Worm (Caenorhabditis elegans) whole organism, L4 larva: ENCODE measurements around the gene T23F6.2.

Source experiments
- F10B5.3 ChIP-seq: sonication (generic microtip); optimal IDR thresholded peaks from 2 replicates; lab custom pipeline; 2016; ENCODE audit warnings: mild to moderate bottlenecking, missing genetic modification characterization, missing compliant biosample characterization
- T26A8.4 ChIP-seq: fragments of 200-800 bp; sonication (Bioruptor generic); IDR thresholded peaks from 2 replicates; pipeline ENCODE4 v1.3.6; 2022; ENCODE audit warnings: missing genetic modification characterization, missing compliant biosample characterization
- Y105C5A.15 ChIP-seq: fragments of 200-800 bp; sonication (Bioruptor generic); IDR thresholded peaks from 2 replicates; pipeline ENCODE4 v1.3.6; 2022; ENCODE audit warnings: missing genetic modification characterization, missing compliant biosample characterization
- Y48G9A.11 ChIP-seq: fragments of 200-800 bp; sonication (Bioruptor generic); IDR thresholded peaks from 2 replicates; pipeline ENCODE4 v1.3.6; 2022; ENCODE audit warnings: missing genetic modification reagents, missing genetic modification characterization, missing compliant biosample characterization
- arid-1 ChIP-seq: fragments of 200-800 bp; sonication (Bioruptor generic); conservative IDR thresholded peaks from 2 replicates; pipeline ENCODE4 v1.3.6; 2022; ENCODE audit warnings: missing genetic modification reagents, missing genetic modification characterization, missing compliant biosample characterization
- ceh-32 ChIP-seq: sonication (generic microtip); optimal IDR thresholded peaks from 2 replicates; lab custom pipeline; 2016; ENCODE audit warnings: mild to moderate bottlenecking, missing genetic modification characterization, missing compliant biosample characterization; ENCODE audit not compliant: poor library complexity
- ceh-82 ChIP-seq: sonication (generic microtip); optimal IDR thresholded peaks from 2 replicates; lab custom pipeline; 2017; ENCODE audit warnings: missing biosample characterization, missing genetic modification characterization
- ces-1 ChIP-seq: fragments of 150-350 bp; sonication (generic microtip); optimal IDR thresholded peaks from 4 replicates; lab custom pipeline; 2014; ENCODE audit warnings: missing biosample characterization, missing genetic modification reagents, missing genetic modification characterization
- ctbp-1 ChIP-seq: fragments of 200-800 bp; sonication (Bioruptor generic); IDR thresholded peaks from 2 replicates; pipeline ENCODE4 v1.3.6; 2022; ENCODE audit warnings: missing genetic modification reagents, missing genetic modification characterization, missing compliant biosample characterization
- daf-12 ChIP-seq: fragments of 150-350 bp; optimal IDR thresholded peaks from 2 replicates; lab custom pipeline; 2014; ENCODE audit warnings: missing biosample characterization, missing genetic modification reagents, missing genetic modification characterization
- dmd-6 ChIP-seq: fragments of 200-800 bp; sonication (Bioruptor generic); IDR thresholded peaks from 2 replicates; pipeline ENCODE4 v1.3.6; 2022; ENCODE audit warnings: missing genetic modification reagents, missing genetic modification characterization, missing compliant biosample characterization
- egl-27 ChIP-seq: sonication (generic microtip); optimal IDR thresholded peaks from 3 replicates; lab custom pipeline; 2017; ENCODE audit warnings: missing biosample characterization, missing genetic modification reagents, missing genetic modification characterization
- hif-1 ChIP-seq, 2 experiments: sonication (generic microtip); optimal IDR thresholded peaks; 2 replicates each; lab custom pipeline; 2016 to 2017; ENCODE audit warnings: missing compliant biosample characterization in 2 of 2, missing genetic modification characterization in 2 of 2, missing genetic modification reagents in 2 of 2, missing genotype in 2 of 2, mild to moderate bottlenecking in 1 of 2
- hlh-11 ChIP-seq: fragments of 200-800 bp; sonication (Bioruptor generic); optimal IDR thresholded peaks from 2 replicates; lab custom pipeline; 2018; ENCODE audit warnings: mild to moderate bottlenecking, missing genetic modification characterization, missing compliant biosample characterization
- hmg-1.1 ChIP-seq: fragments of 200-800 bp; sonication (Bioruptor generic); IDR thresholded peaks from 2 replicates; pipeline ENCODE4 v1.3.6; 2022; ENCODE audit warnings: missing genetic modification reagents, missing genetic modification characterization, missing compliant biosample characterization
- lin-13 ChIP-seq: fragments of 150-350 bp; optimal IDR thresholded peaks from 2 replicates; lab custom pipeline; 2014; ENCODE audit warnings: missing biosample characterization, missing genetic modification reagents, missing genetic modification characterization
- lin-15B ChIP-seq: fragments of 150-350 bp; sonication (generic microtip); optimal IDR thresholded peaks from 3 replicates; lab custom pipeline; 2014; ENCODE audit warnings: missing biosample characterization, missing genetic modification characterization
- lin-39 ChIP-seq: fragments of 150-350 bp; optimal IDR thresholded peaks from 2 replicates; lab custom pipeline; 2014; ENCODE audit warnings: missing biosample characterization, missing genetic modification reagents, missing genetic modification characterization
- lsy-2 ChIP-seq, 2 experiments: fragments of 150-350 bp in 1 of 2; sonication (generic microtip) in 1 of 2; optimal IDR thresholded peaks; 2 replicates each; lab custom pipeline; 2014 to 2017; ENCODE audit warnings: missing biosample characterization in 2 of 2, missing genetic modification characterization in 2 of 2
- madf-5 ChIP-seq, 2 experiments: fragments of 200-800 bp; sonication (Bioruptor generic); IDR thresholded peaks; 2 replicates each; pipeline ENCODE4 v1.3.6; 2022; ENCODE audit warnings: missing compliant biosample characterization in 2 of 2, missing genetic modification characterization in 2 of 2
- mdl-1 ChIP-seq, 2 experiments: fragments of 150-350 bp in 1 of 2; sonication (generic microtip) in 1 of 2; optimal IDR thresholded peaks; 2 replicates each; lab custom pipeline; 2014 to 2017; ENCODE audit warnings: missing biosample characterization in 2 of 2, missing genetic modification characterization in 2 of 2
- mdt-29 ChIP-seq: fragments of 200-800 bp; sonication (Bioruptor generic); IDR thresholded peaks from 2 replicates; pipeline ENCODE4 v1.3.6; 2022; ENCODE audit warnings: missing genetic modification reagents, missing genetic modification characterization, missing compliant biosample characterization
- mep-1 ChIP-seq: fragments of 150-350 bp; sonication (generic microtip); optimal IDR thresholded peaks from 3 replicates; lab custom pipeline; 2014; ENCODE audit warnings: missing biosample characterization, missing genetic modification characterization
- mxl-2 ChIP-seq: fragments of 200-800 bp; sonication (Bioruptor generic); conservative IDR thresholded peaks from 2 replicates; pipeline ENCODE4 v1.3.6; 2022; ENCODE audit warnings: missing genetic modification reagents, missing genetic modification characterization, missing compliant biosample characterization
- mxl-3 ChIP-seq: fragments of 200-800 bp; sonication (Bioruptor generic); optimal IDR thresholded peaks from 2 replicates; lab custom pipeline; 2018; ENCODE audit warnings: mild to moderate bottlenecking, missing genetic modification characterization, missing compliant biosample characterization
- nhr-10 ChIP-seq: fragments of 150-350 bp; optimal IDR thresholded peaks from 2 replicates; lab custom pipeline; 2014; ENCODE audit warnings: missing biosample characterization, missing genetic modification characterization
- nhr-102 ChIP-seq: sonication (generic microtip); optimal IDR thresholded peaks from 2 replicates; lab custom pipeline; 2016; ENCODE audit warnings: mild to moderate bottlenecking, missing genetic modification characterization, moderate library complexity, missing compliant biosample characterization
- nhr-111 ChIP-seq: fragments of 200-800 bp; sonication (Bioruptor generic); optimal IDR thresholded peaks from 2 replicates; lab custom pipeline; 2018; ENCODE audit warnings: mild to moderate bottlenecking, missing genetic modification characterization, missing compliant biosample characterization
- nhr-25 ChIP-seq: sonication (generic microtip); optimal IDR thresholded peaks from 2 replicates; lab custom pipeline; 2017; ENCODE audit warnings: missing genetic modification characterization, mild to moderate bottlenecking, missing compliant biosample characterization, antibody characterized with exemption, moderate library complexity, borderline replicate concordance; ENCODE audit not compliant: insufficient read depth
- nhr-28 ChIP-seq: fragments of 150-350 bp; optimal IDR thresholded peaks from 2 replicates; lab custom pipeline; 2014; ENCODE audit warnings: missing biosample characterization, missing genetic modification characterization
- nhr-41 ChIP-seq: fragments of 200-800 bp; sonication (Bioruptor generic); IDR thresholded peaks from 2 replicates; pipeline ENCODE4 v1.3.6; 2022; ENCODE audit warnings: missing genetic modification reagents, missing genetic modification characterization, missing compliant biosample characterization
- nhr-42 ChIP-seq: fragments of 200-800 bp; sonication (Bioruptor generic); IDR thresholded peaks from 2 replicates; pipeline ENCODE4 v1.3.6; 2022; ENCODE audit warnings: missing genetic modification characterization, missing compliant biosample characterization
- nhr-48 ChIP-seq: sonication (generic microtip); optimal IDR thresholded peaks from 2 replicates; lab custom pipeline; 2016; ENCODE audit warnings: mild to moderate bottlenecking, missing genetic modification characterization, missing compliant biosample characterization
- nhr-6 ChIP-seq: fragments of 150-350 bp; optimal IDR thresholded peaks from 2 replicates; lab custom pipeline; 2014; ENCODE audit warnings: missing biosample characterization, missing genetic modification characterization
- nhr-76 ChIP-seq: fragments of 150-350 bp; optimal IDR thresholded peaks from 2 replicates; lab custom pipeline; 2014; ENCODE audit warnings: missing biosample characterization, missing genetic modification characterization
- nhr-77 ChIP-seq: fragments of 150-350 bp; optimal IDR thresholded peaks from 2 replicates; lab custom pipeline; 2014; ENCODE audit warnings: missing biosample characterization, missing genetic modification characterization
- php-3 ChIP-seq: fragments of 200-800 bp; sonication (Bioruptor generic); IDR thresholded peaks from 2 replicates; pipeline ENCODE4 v1.3.6; 2022; ENCODE audit warnings: missing genetic modification reagents, missing genetic modification characterization, missing compliant biosample characterization
- rbr-2 ChIP-seq: sonication (generic microtip); optimal IDR thresholded peaks from 2 replicates; lab custom pipeline; 2016; ENCODE audit warnings: missing genotype, missing genetic modification characterization, missing compliant biosample characterization
- snpc-4 ChIP-seq: fragments of 150-350 bp; optimal IDR thresholded peaks from 2 replicates; lab custom pipeline; 2014; ENCODE audit warnings: missing biosample characterization, missing genetic modification characterization
- tag-97 ChIP-seq: fragments of 200-800 bp; sonication (Bioruptor generic); IDR thresholded peaks from 2 replicates; pipeline ENCODE4 v1.3.6; 2022; ENCODE audit warnings: missing genetic modification characterization, missing compliant biosample characterization
- tra-1 ChIP-seq: fragments of 200-800 bp; sonication (Bioruptor generic); IDR thresholded peaks from 2 replicates; pipeline ENCODE4 v1.3.6; 2022; ENCODE audit warnings: missing genetic modification reagents, missing genetic modification characterization, missing compliant biosample characterization
- unc-62 ChIP-seq, 3 experiments: fragments of 150-350 bp in 1 of 3; sonication (generic microtip); optimal IDR thresholded peaks in 2 of 3; peaks in 1 of 3; 1 replicate in 1 of 3; 2 replicates in 2 of 3; lab custom pipeline; 2014 to 2017; ENCODE audit warnings: missing biosample characterization in 3 of 3, missing genetic modification characterization in 3 of 3, missing genetic modification reagents in 3 of 3, missing genotype in 1 of 3
- zfp-2 ChIP-seq: sonication (generic microtip); optimal IDR thresholded peaks from 2 replicates; lab custom pipeline; 2016; ENCODE audit warnings: mild to moderate bottlenecking, missing genetic modification characterization, missing compliant biosample characterization
- zfp-3 ChIP-seq: fragments of 200-800 bp; sonication (Bioruptor generic); conservative IDR thresholded peaks from 2 replicates; pipeline ENCODE4 v1.3.6; 2022; ENCODE audit warnings: missing genetic modification reagents, missing genetic modification characterization, missing compliant biosample characterization
- ztf-7 ChIP-seq: fragments of 150-350 bp; optimal IDR thresholded peaks from 2 replicates; lab custom pipeline; 2014; ENCODE audit warnings: missing biosample characterization, missing genetic modification characterization

T23F6.2 gene

DNA sequence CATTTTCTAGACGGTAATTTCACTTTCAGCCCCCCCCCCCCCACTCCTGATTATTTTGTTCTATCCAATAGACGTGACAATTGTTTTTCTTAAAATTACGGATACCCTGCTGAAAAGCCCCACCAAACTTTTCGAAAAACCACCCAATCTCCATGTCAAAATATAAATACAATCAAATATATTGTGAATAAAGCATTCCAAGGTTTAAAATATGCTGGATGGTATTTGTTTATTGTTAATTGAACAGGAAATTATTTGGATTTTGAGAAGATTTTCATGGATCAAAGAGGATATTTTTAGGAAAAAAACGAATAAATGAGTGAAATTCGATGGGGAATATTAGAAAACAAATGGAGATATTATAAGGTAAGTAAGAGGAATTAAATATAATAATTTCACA lies 17.3 kb upstream of the T23F6.2 start, which contains the start of gene C27D8.4:
TSS of gene C27D8.4 (plus strand) at position 301 of the 400 bp plus-strand sequence.
- no peak for TF ChIP-seq Y48G9A.11
- TF ChIP-seq rbr-2 (tag; lab: Kevin White, UChicago) = no peak
- no peak for TF ChIP-seq nhr-76 (tag; lab: Kevin White, UChicago)
- no peak for TF ChIP-seq snpc-4 (tag; lab: Kevin White, UChicago)
- no peak for TF ChIP-seq unc-62 (GFP tag; optimal IDR thresholded peaks at IDR 0.05 in 1 of 2; lab: Kevin White, UChicago)
- no peak for TF ChIP-seq unc-62 (tag; optimal IDR thresholded peaks at IDR 0.05; lab: Kevin White, UChicago)
- TF ChIP-seq ztf-7 (tag; lab: Kevin White, UChicago) = no peak
- TF ChIP-seq lin-39 = no peak
- no peak for TF ChIP-seq madf-5 (GFP tag; IDR thresholded peaks at IDR 0.05; lab: Robert Waterston, UW)
- TF ChIP-seq lsy-2 (tag; optimal IDR thresholded peaks at IDR 0.05; lab: Kevin White, UChicago) = no peak
- no peak for TF ChIP-seq ctbp-1 (GFP tag; lab: Robert Waterston, UW)
- no peak for TF ChIP-seq mxl-2
- TF ChIP-seq hif-1 (tag; optimal IDR thresholded peaks at IDR 0.05; lab: Kevin White, UChicago) = no peak

- TF ChIP-seq mxl-3 (GFP tag; lab: Kevin White, UChicago) (peak; percentile 92), arid-1 (GFP tag; lab: Robert Waterston, UW) (no peak), T26A8.4 (GFP tag; lab: Robert Waterston, UW) (no peak), nhr-28 (peak; percentile 85), hlh-11 (tag; lab: Kevin White, UChicago) (peak; percentile 44), daf-12 (tag; lab: Kevin White, UChicago) (no peak), mdl-1 (tag; optimal IDR thresholded peaks at IDR 0.05; lab: Kevin White, UChicago) (peak; percentile 12 to 86)
Observed at ce11 chrIV:12710996-12711395, 10.2 kb upstream of the T23F6.2 start, which contains the start of gene C27D8.2. Gene C27D8.2 (plus strand): TSS chrIV:12711217.

- TF ChIP-seq nhr-41 (GFP tag; lab: Robert Waterston, UW) = no peak
- TF ChIP-seq zfp-2 = no peak
- no peak for TF ChIP-seq lin-15B
- TF ChIP-seq daf-12 (tag; lab: Kevin White, UChicago) = no peak
- no peak for TF ChIP-seq nhr-6 (tag; lab: Kevin White, UChicago)
- TF ChIP-seq nhr-111 (GFP tag; lab: Kevin White, UChicago) = no peak
- TF ChIP-seq mxl-2 = no peak
- TF ChIP-seq ztf-7 (tag; lab: Kevin White, UChicago) = no peak
- TF ChIP-seq ceh-82 (tag; lab: Kevin White, UChicago) = no peak
- TF ChIP-seq F10B5.3 = no peak
- no peak for TF ChIP-seq lin-13 (GFP tag; lab: Kevin White, UChicago)
- no peak for TF ChIP-seq mxl-3 (GFP tag; lab: Kevin White, UChicago)
- no peak for TF ChIP-seq tag-97 (GFP tag; lab: Robert Waterston, UW)
- TF ChIP-seq egl-27 = no peak
- no peak for TF ChIP-seq Y105C5A.15 (GFP tag; lab: Robert Waterston, UW)
- TF ChIP-seq ceh-32 (tag; lab: Kevin White, UChicago) = no peak
- TF ChIP-seq nhr-25 = no peak
- TF ChIP-seq ces-1 (GFP tag; lab: Kevin White, UChicago) = no peak
- TF ChIP-seq, all 104 proteins: peak for 0
Observed at ce11 chrIV:12711644-12712043, 9.5 kb upstream of the T23F6.2 start, which contains the start of gene C27D8.3. Gene C27D8.3 (minus strand): TSS chrIV:12711744.

ce11 chrIV:12715947-12716382 lies 5.2 kb upstream of the T23F6.2 start:
- TF ChIP-seq daf-12 (tag; lab: Kevin White, UChicago) = no peak
- TF ChIP-seq dmd-6 (GFP tag; lab: Robert Waterston, UW) = peak; percentile 67
- peak; percentile 93 for TF ChIP-seq nhr-28
- TF ChIP-seq mdt-29 (GFP tag; lab: Robert Waterston, UW) = peak; percentile 47; the same call in 1 of the 2 replicates
- no peak for TF ChIP-seq php-3
- no peak for TF ChIP-seq hmg-1.1 (GFP tag; lab: Robert Waterston, UW)
- peak; percentile 40 for TF ChIP-seq nhr-77
- peak; percentile 19 for TF ChIP-seq nhr-102 (tag; lab: Kevin White, UChicago)
- TF ChIP-seq lin-13 (GFP tag; lab: Kevin White, UChicago) = no peak
- TF ChIP-seq nhr-25 = peak; percentile 48
- peak; percentile 45 for TF ChIP-seq nhr-48
- TF ChIP-seq mep-1 = peak; percentile 64
- TF ChIP-seq zfp-3 (GFP tag; lab: Robert Waterston, UW) = no peak
- 0 out of 2 replicates have a peak, but pooled peaks have one; percentile 23 for TF ChIP-seq nhr-42 (GFP tag; lab: Robert Waterston, UW)
- TF ChIP-seq tra-1 = peak; percentile 84
- TF ChIP-seq nhr-10 (tag; lab: Kevin White, UChicago) = peak; percentile 66
